Worm (Caenorhabditis elegans) whole organism, L1 larva: ENCODE data around the gene acdh-11.

ENCODE experiments used
- C04F5.9 ChIP-seq: sonication (generic microtip); optimal IDR thresholded peaks from 2 replicates; lab custom pipeline; 2016; ENCODE audit warnings: missing genetic modification characterization, missing compliant biosample characterization
- F16B12.6 ChIP-seq: fragments of 150-350 bp; optimal IDR thresholded peaks from 2 replicates; lab custom pipeline; 2014; ENCODE audit warnings: missing biosample characterization, missing genetic modification characterization
- aha-1 ChIP-seq: fragments of 150-350 bp; optimal IDR thresholded peaks from 2 replicates; lab custom pipeline; 2014; ENCODE audit warnings: missing biosample characterization, missing genetic modification characterization
- ceh-63 ChIP-seq: fragments of 200-800 bp; sonication (Bioruptor generic); optimal IDR thresholded peaks from 2 replicates; lab custom pipeline; 2018; ENCODE audit warnings: mild to moderate bottlenecking, missing genetic modification characterization, missing compliant biosample characterization
- ceh-8 ChIP-seq: fragments of 200-800 bp; sonication (Bioruptor generic); optimal IDR thresholded peaks from 2 replicates; lab custom pipeline; 2018; ENCODE audit warnings: mild to moderate bottlenecking, missing genetic modification characterization, moderate library complexity, missing compliant biosample characterization
- ceh-82 ChIP-seq, 3 experiments: fragments of 150-350 bp in 1 of 3; sonication (generic microtip) in 2 of 3; optimal IDR thresholded peaks; 2 replicates each; lab custom pipeline; 2014 to 2017; ENCODE audit warnings: missing biosample characterization in 3 of 3, missing genetic modification characterization in 3 of 3
- ces-1 ChIP-seq: fragments of 150-350 bp; optimal IDR thresholded peaks from 2 replicates; lab custom pipeline; 2014; ENCODE audit warnings: missing biosample characterization, missing genetic modification reagents, missing genetic modification characterization
- dsc-1 ChIP-seq: sonication (generic microtip); optimal IDR thresholded peaks from 2 replicates; lab custom pipeline; 2016; ENCODE audit warnings: mild to moderate bottlenecking, missing genetic modification characterization, missing compliant biosample characterization
- egl-27 ChIP-seq, 2 experiments: fragments of 150-350 bp in 1 of 2; sonication (generic microtip); optimal IDR thresholded peaks; 3 replicates each; lab custom pipeline; 2017 to 2018; ENCODE audit warnings: missing biosample characterization in 2 of 2, missing genetic modification characterization in 2 of 2, missing genetic modification reagents in 2 of 2
- ets-5 ChIP-seq: fragments of 200-800 bp; sonication (Bioruptor generic); IDR thresholded peaks from 2 replicates; pipeline ENCODE4 v1.3.6; 2022; ENCODE audit warnings: missing genetic modification characterization, missing compliant biosample characterization
- fkh-8 ChIP-seq: sonication (generic microtip); optimal IDR thresholded peaks from 2 replicates; lab custom pipeline; 2016; ENCODE audit warnings: mild to moderate bottlenecking, missing genetic modification characterization, missing compliant biosample characterization
- fos-1 ChIP-seq: fragments of 150-350 bp; optimal IDR thresholded peaks from 2 replicates; lab custom pipeline; 2014; ENCODE audit warnings: missing biosample characterization, missing genetic modification characterization
- hlh-4 ChIP-seq: sonication (generic microtip); optimal IDR thresholded peaks from 2 replicates; lab custom pipeline; 2016; ENCODE audit warnings: mild to moderate bottlenecking, missing genetic modification characterization, missing compliant biosample characterization
- hpl-2 ChIP-seq: fragments of 150-350 bp; optimal IDR thresholded peaks from 2 replicates; lab custom pipeline; 2014; ENCODE audit warnings: missing biosample characterization, missing genetic modification reagents, missing genetic modification characterization
- irx-1 ChIP-seq: sonication (generic microtip); optimal IDR thresholded peaks from 2 replicates; lab custom pipeline; 2016; ENCODE audit warnings: missing genetic modification characterization, missing compliant biosample characterization
- isw-1 ChIP-seq: fragments of 200-800 bp; sonication (Bioruptor generic); IDR thresholded peaks from 2 replicates; pipeline ENCODE4 v1.3.6; 2022; ENCODE audit warnings: missing genetic modification characterization, missing compliant biosample characterization
- jun-1 ChIP-seq: fragments of 150-350 bp; optimal IDR thresholded peaks from 2 replicates; lab custom pipeline; 2014; ENCODE audit warnings: missing biosample characterization, missing genetic modification reagents, missing genetic modification characterization
- lin-13 ChIP-seq: fragments of 150-350 bp; optimal IDR thresholded peaks from 2 replicates; lab custom pipeline; 2014; ENCODE audit warnings: missing biosample characterization, missing genetic modification reagents, missing genetic modification characterization
- lin-35 ChIP-seq, 2 experiments: fragments of 150-350 bp; optimal IDR thresholded peaks; 2 replicates each; lab custom pipeline; 2014; ENCODE audit warnings: missing biosample characterization in 2 of 2, missing genetic modification characterization in 2 of 2, missing genetic modification reagents in 2 of 2
- lir-3 ChIP-seq: sonication (generic microtip); optimal IDR thresholded peaks from 2 replicates; lab custom pipeline; 2016; ENCODE audit warnings: mild to moderate bottlenecking, missing genetic modification characterization, moderate library complexity, missing compliant biosample characterization; ENCODE audit not compliant: poor library complexity
- lsy-2 ChIP-seq, 2 experiments: fragments of 150-350 bp; optimal IDR thresholded peaks; 2 replicates each; lab custom pipeline; 2014; ENCODE audit warnings: missing biosample characterization in 2 of 2, missing genetic modification characterization in 2 of 2
- mdl-1 ChIP-seq, 2 experiments: fragments of 150-350 bp; optimal IDR thresholded peaks; 2 replicates each; lab custom pipeline; 2014 to 2017; ENCODE audit warnings: missing biosample characterization in 2 of 2, missing genetic modification characterization in 2 of 2, inconsistent platforms in 1 of 2
- nhr-12 ChIP-seq: sonication (generic microtip); optimal IDR thresholded peaks from 2 replicates; lab custom pipeline; 2017; ENCODE audit warnings: missing biosample characterization, missing genetic modification characterization
- nhr-19 ChIP-seq: fragments of 200-800 bp; sonication (Bioruptor generic); conservative IDR thresholded peaks from 2 replicates; pipeline ENCODE4 v1.3.6; 2022; ENCODE audit warnings: missing genetic modification characterization, missing compliant biosample characterization
- nhr-20 ChIP-seq: sonication (generic microtip); optimal IDR thresholded peaks from 2 replicates; lab custom pipeline; 2016; ENCODE audit warnings: mild to moderate bottlenecking, missing genetic modification characterization, missing compliant biosample characterization
- nhr-237 ChIP-seq: fragments of 150-350 bp; optimal IDR thresholded peaks from 2 replicates; lab custom pipeline; 2014; ENCODE audit warnings: missing biosample characterization, missing genetic modification characterization
- nhr-71 ChIP-seq: sonication (generic microtip); optimal IDR thresholded peaks from 2 replicates; lab custom pipeline; 2016; ENCODE audit warnings: mild to moderate bottlenecking, missing genetic modification characterization, moderate library complexity, missing compliant biosample characterization
- nhr-76 ChIP-seq: sonication (generic microtip); optimal IDR thresholded peaks from 2 replicates; lab custom pipeline; 2017; ENCODE audit warnings: missing biosample characterization, missing genetic modification characterization
- nhr-77 ChIP-seq: fragments of 150-350 bp; optimal IDR thresholded peaks from 2 replicates; lab custom pipeline; 2014; ENCODE audit warnings: missing biosample characterization, missing genetic modification characterization
- nhr-84 ChIP-seq: sonication (generic microtip); optimal IDR thresholded peaks from 2 replicates; lab custom pipeline; 2017; ENCODE audit warnings: missing biosample characterization, missing genetic modification characterization
- nhr-85 ChIP-seq: sonication (generic microtip); peaks from one replicate; lab custom pipeline; 2016; ENCODE audit warnings: missing genetic modification characterization, inconsistent platforms, missing compliant biosample characterization
- pag-3 ChIP-seq: sonication (generic microtip); optimal IDR thresholded peaks from 2 replicates; lab custom pipeline; 2017; ENCODE audit warnings: missing genetic modification characterization, mild to moderate bottlenecking, missing compliant biosample characterization, antibody characterized with exemption, borderline replicate concordance; ENCODE audit not compliant: insufficient read depth
- pax-3 ChIP-seq: fragments of 200-800 bp; sonication (Bioruptor generic); optimal IDR thresholded peaks from 2 replicates; lab custom pipeline; 2018; ENCODE audit warnings: mild to moderate bottlenecking, missing genetic modification characterization, moderate library complexity, missing compliant biosample characterization
- pqm-1 ChIP-seq: sonication (generic microtip); optimal IDR thresholded peaks from 3 replicates; lab custom pipeline; 2017; ENCODE audit warnings: missing biosample characterization, missing genetic modification characterization
- rnt-1 ChIP-seq: sonication (generic microtip); optimal IDR thresholded peaks from 2 replicates; lab custom pipeline; 2016; ENCODE audit warnings: mild to moderate bottlenecking, missing genetic modification characterization, moderate library complexity, missing compliant biosample characterization
- skn-1 ChIP-seq: fragments of 150-350 bp; optimal IDR thresholded peaks from 2 replicates; lab custom pipeline; 2014; ENCODE audit warnings: missing biosample characterization, missing genetic modification characterization
- snpc-4 ChIP-seq: fragments of 150-350 bp; optimal IDR thresholded peaks from 2 replicates; lab custom pipeline; 2014; ENCODE audit warnings: missing biosample characterization, missing genetic modification characterization
- snu-23 ChIP-seq: sonication (generic microtip); optimal IDR thresholded peaks from 2 replicates; lab custom pipeline; 2016; ENCODE audit warnings: missing genetic modification characterization, missing compliant biosample characterization
- sox-4 ChIP-seq: sonication (generic microtip); optimal IDR thresholded peaks from 2 replicates; lab custom pipeline; 2016; ENCODE audit warnings: missing genetic modification characterization, missing compliant biosample characterization
- sptf-1 ChIP-seq: fragments of 150-350 bp; optimal IDR thresholded peaks from 2 replicates; lab custom pipeline; 2014; ENCODE audit warnings: missing biosample characterization, missing genetic modification characterization
- swsn-7 ChIP-seq: sonication (generic microtip); optimal IDR thresholded peaks from 2 replicates; lab custom pipeline; 2016; ENCODE audit warnings: missing genetic modification characterization, missing compliant biosample characterization
- tbx-2 ChIP-seq: sonication (generic microtip); optimal IDR thresholded peaks from 2 replicates; lab custom pipeline; 2016; ENCODE audit warnings: missing genetic modification characterization, missing compliant biosample characterization
- unc-30 ChIP-seq: sonication (generic microtip); optimal IDR thresholded peaks from 2 replicates; lab custom pipeline; 2017; ENCODE audit warnings: missing biosample characterization, missing genetic modification characterization
- unc-98 ChIP-seq: fragments of 200-800 bp; sonication (Bioruptor generic); IDR thresholded peaks from 2 replicates; pipeline ENCODE4 v1.3.6; 2022; ENCODE audit warnings: missing genetic modification characterization, missing compliant biosample characterization
- vab-15 ChIP-seq: sonication (generic microtip); optimal IDR thresholded peaks from 2 replicates; lab custom pipeline; 2017; ENCODE audit warnings: missing genotype, mild to moderate bottlenecking, missing genetic modification characterization, missing compliant biosample characterization
- xbp-1 ChIP-seq: sonication (generic microtip); optimal IDR thresholded peaks from 2 replicates; lab custom pipeline; 2016; ENCODE audit warnings: missing genetic modification characterization, missing compliant biosample characterization
- zag-1 ChIP-seq: fragments of 150-350 bp; optimal IDR thresholded peaks from 2 replicates; lab custom pipeline; 2014; ENCODE audit warnings: missing biosample characterization, missing genetic modification characterization
- zip-4 ChIP-seq: fragments of 200-800 bp; sonication (Bioruptor generic); optimal IDR thresholded peaks from 2 replicates; lab custom pipeline; 2018; ENCODE audit warnings: mild to moderate bottlenecking, missing genetic modification characterization, moderate library complexity, missing compliant biosample characterization
- ztf-11 ChIP-seq, 2 experiments: sonication (generic microtip); optimal IDR thresholded peaks; 2 replicates each; lab custom pipeline; 2016 to 2017; ENCODE audit warnings: missing genetic modification characterization in 2 of 2, missing biosample characterization in 1 of 2, missing compliant biosample characterization in 1 of 2
- ztf-4 ChIP-seq: fragments of 150-350 bp; optimal IDR thresholded peaks from 2 replicates; lab custom pipeline; 2014; ENCODE audit warnings: missing biosample characterization, missing genetic modification characterization

acdh-11 gene

ce11 chrIII:10599699-10600098, 33.6 kb downstream of the acdh-11 start (continued):
- TF ChIP-seq nhr-76 (tag; lab: Kevin White, UChicago) (no peak), jun-1 (tag; lab: Kevin White, UChicago) (peak; percentile 46), xbp-1 (peak; percentile 62), nhr-19 (GFP tag; lab: Robert Waterston, UW) (peak; percentile 74), nhr-71 (peak; percentile 87), lin-13 (GFP tag; lab: Kevin White, UChicago) (peak; percentile 52), nhr-237 (tag; lab: Kevin White, UChicago) (no peak), zip-4 (GFP tag; lab: Kevin White, UChicago) (no peak), vab-15 (peak; percentile 13), nhr-77 (tag; lab: Kevin White, UChicago) (peak; percentile 35), irx-1 (tag; lab: Kevin White, UChicago) (peak; percentile 46), ceh-8 (GFP tag; lab: Kevin White, UChicago) (peak; percentile 3), pqm-1 (tag; lab: Kevin White, UChicago) (no peak), zag-1 (tag; lab: Kevin White, UChicago) (peak; percentile 24), skn-1 (tag; lab: Kevin White, UChicago) (peak; percentile 68), swsn-7 (tag; lab: Kevin White, UChicago) (peak; percentile 74), F16B12.6 (tag; lab: Kevin White, UChicago) (peak; percentile 95), fos-1 (tag; lab: Kevin White, UChicago) (peak; percentile 49), egl-27 (tag; optimal IDR thresholded peaks at IDR 0.05; lab: Kevin White, UChicago) (no peak), rnt-1 (tag; lab: Kevin White, UChicago) (no peak), snu-23 (GFP tag; lab: Kevin White, UChicago) (peak; percentile 89), ztf-11 (tag; optimal IDR thresholded peaks at IDR 0.05; lab: Kevin White, UChicago) (peak in 1 of 2 experiments; percentile 26), pax-3 (no peak)

- TF ChIP-seq unc-98 (GFP tag; lab: Robert Waterston, UW) (no peak), nhr-85 (no peak), ces-1 (GFP tag; lab: Kevin White, UChicago) (no peak), lin-35 (GFP tag; optimal IDR thresholded peaks at IDR 0.05; lab: Kevin White, UChicago) (no peak), sox-4 (no peak), mdl-1 (tag; optimal IDR thresholded peaks at IDR 0.05; lab: Kevin White, UChicago) (no peak)
- TF ChIP-seq, all 84 proteins: peak for 0
Measured at ce11 chrIII:10600138-10600626, 34.1 kb downstream of the acdh-11 start, which contains the start of gene epg-6. TSS of gene epg-6 (minus strand) at chrIII:10600188.

- TF ChIP-seq hpl-2 (GFP tag; lab: Kevin White, UChicago): no peak
- no peak for TF ChIP-seq hlh-4
- TF ChIP-seq ceh-63 (GFP tag; lab: Kevin White, UChicago): no peak
- no peak for TF ChIP-seq ztf-4 (tag; lab: Kevin White, UChicago)
- TF ChIP-seq nhr-85: no peak
- TF ChIP-seq nhr-20: peak; percentile 6
- no peak for TF ChIP-seq pag-3
- no peak for TF ChIP-seq snpc-4 (tag; lab: Kevin White, UChicago)
- TF ChIP-seq nhr-84 (tag; lab: Kevin White, UChicago): no peak
- no peak for TF ChIP-seq lsy-2 (tag; optimal IDR thresholded peaks at IDR 0.05; lab: Kevin White, UChicago)
- TF ChIP-seq sptf-1: no peak
- TF ChIP-seq isw-1 (GFP tag; lab: Robert Waterston, UW): no peak
- peak; percentile 74 for TF ChIP-seq pax-3
- no peak for TF ChIP-seq unc-30 (tag; lab: Kevin White, UChicago)
- no peak for TF ChIP-seq rnt-1 (tag; lab: Kevin White, UChicago)
- TF ChIP-seq fkh-8 (tag; lab: Kevin White, UChicago): peak; percentile 84
- peak; percentile 53 for TF ChIP-seq nhr-71
- no peak for TF ChIP-seq mdl-1 (tag; optimal IDR thresholded peaks at IDR 0.05; lab: Kevin White, UChicago)
- TF ChIP-seq nhr-12 (tag; lab: Kevin White, UChicago): no peak
- no peak for TF ChIP-seq lir-3 (tag; lab: Kevin White, UChicago)
- TF ChIP-seq xbp-1: no peak
- TF ChIP-seq ceh-82 (tag; optimal IDR thresholded peaks at IDR 0.05; lab: Kevin White, UChicago): no peak
- TF ChIP-seq ets-5 (GFP tag; lab: Robert Waterston, UW): no peak
- no peak for TF ChIP-seq tbx-2 (tag; lab: Kevin White, UChicago)
- no peak for TF ChIP-seq aha-1
- TF ChIP-seq C04F5.9 (tag; lab: Kevin White, UChicago): no peak
- TF ChIP-seq ztf-11 (tag; optimal IDR thresholded peaks at IDR 0.05; lab: Kevin White, UChicago): no peak
- peak; percentile 95 for TF ChIP-seq dsc-1
Measured at ce11 chrIII:10600894-10601293, 34.8 kb downstream of the acdh-11 start.
